Worm (Caenorhabditis elegans) whole organism, late embryonic: ENCODE measurements around the gene mcm-2.

Experiments used
- K09A11.1 ChIP-seq: sonication (generic microtip); optimal IDR thresholded peaks from 2 replicates; lab custom pipeline; 2017; ENCODE audit warnings: antibody characterized with exemption, mild to moderate bottlenecking, missing genetic modification characterization, missing compliant biosample characterization; ENCODE audit not compliant: insufficient read depth
- ama-1 ChIP-seq: fragments of 150-350 bp; optimal IDR thresholded peaks from 2 replicates; lab custom pipeline; 2014
- ceh-19 ChIP-seq: fragments of 200-800 bp; sonication (Bioruptor generic); optimal IDR thresholded peaks from 2 replicates; lab custom pipeline; 2018; ENCODE audit warnings: mild to moderate bottlenecking, missing genetic modification characterization, missing compliant biosample characterization
- ceh-31 ChIP-seq: sonication (generic microtip); optimal IDR thresholded peaks from 2 replicates; lab custom pipeline; 2016; ENCODE audit warnings: missing genetic modification characterization, missing compliant biosample characterization
- ceh-9 ChIP-seq: sonication (generic microtip); optimal IDR thresholded peaks from 2 replicates; lab custom pipeline; 2016; ENCODE audit warnings: mild to moderate bottlenecking, missing genetic modification characterization, inconsistent platforms, missing compliant biosample characterization
- ets-4 ChIP-seq: sonication (generic microtip); optimal IDR thresholded peaks from 2 replicates; lab custom pipeline; 2016; ENCODE audit warnings: missing genetic modification characterization, missing compliant biosample characterization
- hlh-13 ChIP-seq: fragments of 200-800 bp; sonication (Bioruptor generic); optimal IDR thresholded peaks from 2 replicates; lab custom pipeline; 2018; ENCODE audit warnings: mild to moderate bottlenecking, missing genetic modification characterization, missing compliant biosample characterization
- hlh-30 ChIP-seq: sonication (generic microtip); optimal IDR thresholded peaks from 2 replicates; lab custom pipeline; 2017; ENCODE audit warnings: antibody characterized with exemption, missing genetic modification characterization, missing compliant biosample characterization; ENCODE audit not compliant: insufficient read depth
- nfya-1 ChIP-seq: sonication (generic microtip); optimal IDR thresholded peaks from 2 replicates; lab custom pipeline; 2017; ENCODE audit warnings: missing genetic modification characterization, mild to moderate bottlenecking, missing compliant biosample characterization, antibody characterized with exemption, moderate library complexity
- nhr-11 ChIP-seq: fragments of 150-350 bp; optimal IDR thresholded peaks from 2 replicates; lab custom pipeline; 2014; ENCODE audit warnings: missing biosample characterization, missing genetic modification characterization
- nhr-232 ChIP-seq: sonication (generic microtip); optimal IDR thresholded peaks from 2 replicates; lab custom pipeline; 2016; ENCODE audit warnings: missing genetic modification characterization, missing compliant biosample characterization
- pag-3 ChIP-seq: sonication (generic microtip); optimal IDR thresholded peaks from 2 replicates; lab custom pipeline; 2016; ENCODE audit warnings: missing compliant biosample characterization, missing genetic modification characterization, borderline replicate concordance
- unc-55 ChIP-seq: sonication (generic microtip); optimal IDR thresholded peaks from 2 replicates; lab custom pipeline; 2017; ENCODE audit warnings: missing biosample characterization, missing genetic modification reagents, missing genetic modification characterization

ce11 chrII:11967507-11968127, 38.8 kb downstream of the mcm-2 start, which contains the start of gene W03C9.5:
- TF ChIP-seq nhr-232 (tag; lab: Kevin White, UChicago): peak; percentile 27
- peak; percentile 99 for TF ChIP-seq hlh-30 (tag; lab: Kevin White, UChicago)
- peak; percentile 85 for TF ChIP-seq ceh-19 (GFP tag; lab: Kevin White, UChicago)
- TF ChIP-seq K09A11.1 (tag; lab: Kevin White, UChicago): no peak
- TF ChIP-seq ets-4 (tag; lab: Kevin White, UChicago): peak; percentile 96
- TF ChIP-seq unc-55 (GFP tag; lab: Kevin White, UChicago): peak; percentile 75
- peak; percentile 83 for TF ChIP-seq pag-3 (tag; lab: Kevin White, UChicago)
- no peak for TF ChIP-seq ceh-9 (tag; lab: Kevin White, UChicago)
- TF ChIP-seq ama-1 (lab: Kevin White, UChicago): no peak
- TF ChIP-seq nhr-11 (tag; lab: Kevin White, UChicago): no peak
- peak; percentile 80 for TF ChIP-seq nfya-1 (tag; lab: Kevin White, UChicago)
- peak; percentile 58 for TF ChIP-seq hlh-13 (GFP tag; lab: Kevin White, UChicago)
- peak; percentile 100 for TF ChIP-seq ceh-31 (tag; lab: Kevin White, UChicago)
